Worm (Caenorhabditis elegans) whole organism, L2 larva: ENCODE data around the gene ugt-19.

ENCODE experiments used
- Y55F3AM.14 ChIP-seq: fragments of 200-800 bp; sonication (Bioruptor generic); optimal IDR thresholded peaks from 2 replicates; lab custom pipeline; 2018; ENCODE audit warnings: mild to moderate bottlenecking, missing genetic modification characterization, missing compliant biosample characterization
- ama-1 ChIP-seq: fragments of 150-350 bp; optimal IDR thresholded peaks from 2 replicates; lab custom pipeline; 2018; ENCODE audit warnings: inconsistent platforms
- nhr-11 ChIP-seq: fragments of 150-350 bp; optimal IDR thresholded peaks from 2 replicates; lab custom pipeline; 2014; ENCODE audit warnings: missing biosample characterization, missing genetic modification characterization
- nhr-237 ChIP-seq: fragments of 150-350 bp; optimal IDR thresholded peaks from 2 replicates; lab custom pipeline; 2014; ENCODE audit warnings: missing biosample characterization, missing genetic modification characterization
- nhr-77 ChIP-seq: fragments of 150-350 bp; optimal IDR thresholded peaks from 2 replicates; lab custom pipeline; 2014; ENCODE audit warnings: missing biosample characterization, missing genetic modification characterization
- skn-1 ChIP-seq: sonication (generic microtip); optimal IDR thresholded peaks from 2 replicates; lab custom pipeline; 2017; ENCODE audit warnings: missing biosample characterization, missing genetic modification characterization

ce11 chrIV:6053436-6053835, 26.3 kb downstream of the ugt-19 start:
- no peak for TF ChIP-seq Y55F3AM.14 (GFP tag; lab: Kevin White, UChicago)
- no peak for TF ChIP-seq nhr-77 (tag; lab: Kevin White, UChicago)
- TF ChIP-seq ama-1 (lab: Kevin White, UChicago), result no peak
- TF ChIP-seq nhr-237, result no peak
- TF ChIP-seq skn-1 (tag; lab: Kevin White, UChicago), result no peak
- no peak for TF ChIP-seq nhr-11
